Worm (Caenorhabditis elegans) whole organism, L4 larva: ENCODE measurements around the gene F41G3.18.

Experiments used
- aly-2 ChIP-seq: sonication (generic microtip); optimal IDR thresholded peaks from 2 replicates; lab custom pipeline; 2018; ENCODE audit warnings: missing biosample characterization, missing genetic modification characterization
- cey-2 ChIP-seq: sonication (generic microtip); optimal IDR thresholded peaks from 3 replicates; lab custom pipeline; 2017; ENCODE audit warnings: missing genetic modification characterization, mild to moderate bottlenecking, missing compliant biosample characterization, antibody characterized with exemption, borderline replicate concordance; ENCODE audit not compliant: insufficient read depth
- jun-1 ChIP-seq: fragments of 150-350 bp; optimal IDR thresholded peaks from 2 replicates; lab custom pipeline; 2014; ENCODE audit warnings: missing biosample characterization, missing genetic modification reagents, missing genetic modification characterization
- lsy-2 ChIP-seq, 2 experiments: fragments of 150-350 bp in 1 of 2; sonication (generic microtip) in 1 of 2; optimal IDR thresholded peaks; 2 replicates each; lab custom pipeline; 2014 to 2017; ENCODE audit warnings: missing biosample characterization in 2 of 2, missing genetic modification characterization in 2 of 2
- mdl-1 ChIP-seq, 2 experiments: fragments of 150-350 bp in 1 of 2; sonication (generic microtip) in 1 of 2; optimal IDR thresholded peaks; 2 replicates each; lab custom pipeline; 2014 to 2017; ENCODE audit warnings: missing biosample characterization in 2 of 2, missing genetic modification characterization in 2 of 2
- mep-1 ChIP-seq: fragments of 150-350 bp; sonication (generic microtip); optimal IDR thresholded peaks from 3 replicates; lab custom pipeline; 2014; ENCODE audit warnings: missing biosample characterization, missing genetic modification characterization
- nhr-10 ChIP-seq: fragments of 150-350 bp; optimal IDR thresholded peaks from 2 replicates; lab custom pipeline; 2014; ENCODE audit warnings: missing biosample characterization, missing genetic modification characterization
- nhr-76 ChIP-seq: fragments of 150-350 bp; optimal IDR thresholded peaks from 2 replicates; lab custom pipeline; 2014; ENCODE audit warnings: missing biosample characterization, missing genetic modification characterization
- nhr-77 ChIP-seq: fragments of 150-350 bp; optimal IDR thresholded peaks from 2 replicates; lab custom pipeline; 2014; ENCODE audit warnings: missing biosample characterization, missing genetic modification characterization
- php-3 ChIP-seq: fragments of 200-800 bp; sonication (Bioruptor generic); IDR thresholded peaks from 2 replicates; pipeline ENCODE4 v1.3.6; 2022; ENCODE audit warnings: missing genetic modification reagents, missing genetic modification characterization, missing compliant biosample characterization
- unc-62 ChIP-seq, 3 experiments: fragments of 150-350 bp in 1 of 3; sonication (generic microtip); optimal IDR thresholded peaks in 2 of 3; peaks in 1 of 3; 1 replicate in 1 of 3; 2 replicates in 2 of 3; lab custom pipeline; 2014 to 2017; ENCODE audit warnings: missing biosample characterization in 3 of 3, missing genetic modification characterization in 3 of 3, missing genetic modification reagents in 3 of 3, missing genotype in 1 of 3

- TF ChIP-seq nhr-10 (no peak), aly-2 (tag; lab: Kevin White, UChicago) (no peak), php-3 (GFP tag; lab: Robert Waterston, UW) (no peak), nhr-76 (tag; lab: Kevin White, UChicago) (no peak), mdl-1 (tag; optimal IDR thresholded peaks at IDR 0.05; lab: Kevin White, UChicago) (no peak), jun-1 (no peak), nhr-77 (tag; lab: Kevin White, UChicago) (no peak), cey-2 (tag; lab: Kevin White, UChicago) (no peak), unc-62 (GFP tag; optimal IDR thresholded peaks at IDR 0.05 in 1 of 2; lab: Kevin White, UChicago) (no peak), unc-62 (tag; optimal IDR thresholded peaks at IDR 0.05; lab: Kevin White, UChicago) (no peak), lsy-2 (tag; optimal IDR thresholded peaks at IDR 0.05; lab: Kevin White, UChicago) (no peak), mep-1 (tag; lab: Kevin White, UChicago) (no peak)
Observed at ce11 chrII:6746404-6746803, 21.7 kb upstream of the F41G3.18 start, which contains the start of gene F41G3.5.
